Fruit fly (Drosophila melanogaster) Kc167 (cell line): ENCODE data around the gene corto.

Experiments
- Myc ChIP-seq: fragments of >200 bp; optimal IDR thresholded peaks from 2 replicates; lab custom pipeline; 2017; ENCODE audit warnings: missing external identifiers
- Sin3A ChIP-seq: fragments of >200 bp; optimal IDR thresholded peaks from 2 replicates; lab custom pipeline; 2018; ENCODE audit warnings: missing external identifiers
- h ChIP-seq: fragments of >200 bp; optimal IDR thresholded peaks from 3 replicates; lab custom pipeline; 2018; ENCODE audit warnings: missing external identifiers
- insv ChIP-seq: fragments of >200 bp; optimal IDR thresholded peaks from 3 replicates; lab custom pipeline; 2018; ENCODE audit warnings: missing external identifiers
- psq ChIP-seq: fragments of >200 bp; optimal IDR thresholded peaks from 2 replicates; lab custom pipeline; 2017; ENCODE audit warnings: missing external identifiers
- ttk ChIP-seq: sonication (Bioruptor generic); optimal IDR thresholded peaks from 2 replicates; lab custom pipeline; 2017; ENCODE audit warnings: missing external identifiers

Gene corto

DNA sequence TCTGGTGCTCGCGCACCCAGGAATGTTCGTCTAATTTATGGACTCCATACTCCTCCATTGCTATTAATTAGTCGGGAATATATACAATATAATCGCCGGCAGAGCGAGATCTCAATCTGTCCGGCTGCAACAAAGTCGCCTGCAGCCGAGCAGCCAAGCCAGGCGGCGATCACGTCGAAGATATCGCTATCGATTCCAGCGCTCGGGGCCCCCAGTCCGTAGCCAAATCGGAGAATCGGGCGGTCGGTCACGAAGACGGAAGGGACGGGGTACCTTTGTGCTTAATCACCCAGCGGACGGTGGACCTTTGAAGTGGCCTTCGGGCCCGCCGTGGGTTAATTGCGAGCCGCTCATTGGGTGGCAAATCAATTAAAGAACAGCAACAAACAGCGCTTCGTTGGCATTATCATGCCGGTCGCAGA is 21.2 kb downstream of the corto start:
- TF ChIP-seq h (lab: Kevin White, UChicago) = no peak
- no peak for TF ChIP-seq Sin3A (lab: Kevin White, UChicago)
- no peak for TF ChIP-seq insv
- no peak for TF ChIP-seq ttk
- no peak for TF ChIP-seq Myc (lab: Kevin White, UChicago)
- TF ChIP-seq psq (lab: Kevin White, UChicago) = no peak

DNA sequence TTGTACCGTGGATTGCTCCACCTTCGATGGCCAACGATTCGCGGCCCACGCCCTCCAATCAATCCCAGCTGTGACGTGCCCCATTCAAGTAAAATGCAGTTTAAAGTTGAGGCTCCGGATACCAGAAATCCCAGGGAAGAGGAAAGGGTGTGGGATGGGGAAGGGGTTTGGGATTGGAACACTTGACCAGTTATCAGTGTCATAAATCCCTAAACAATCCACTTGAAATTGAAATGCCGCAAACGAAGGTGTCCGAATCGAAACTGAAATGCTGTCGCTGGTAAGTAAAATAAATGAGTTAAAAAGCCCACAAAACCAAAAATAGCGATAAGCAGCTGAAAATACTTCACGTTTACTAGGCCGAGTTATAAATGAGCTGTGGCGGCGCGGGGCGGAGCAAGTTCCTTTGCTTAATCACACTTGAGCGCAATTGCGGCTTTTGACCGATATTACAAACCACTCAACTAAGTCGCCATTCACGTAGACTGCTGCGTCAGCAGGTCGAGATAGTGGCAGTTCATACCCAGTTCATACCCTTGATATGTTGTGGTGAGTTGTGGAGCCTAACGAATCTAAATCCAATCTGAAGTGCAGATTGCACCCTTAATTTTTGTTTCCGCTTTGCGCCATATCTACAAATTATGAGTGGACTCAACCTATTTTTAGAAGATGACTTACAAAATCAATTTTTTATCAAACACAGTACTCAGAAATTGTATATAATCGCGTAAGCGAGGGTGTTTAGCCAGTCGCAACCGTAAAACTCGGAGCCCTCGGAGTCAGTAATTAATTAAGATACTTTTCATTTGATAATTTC is 22.1 kb downstream of the corto start:
- TF ChIP-seq ttk = no peak
- TF ChIP-seq Myc (lab: Kevin White, UChicago) = no peak
- TF ChIP-seq psq (lab: Kevin White, UChicago) = no peak
- no peak for TF ChIP-seq Sin3A (lab: Kevin White, UChicago)
- no peak for TF ChIP-seq h (lab: Kevin White, UChicago)
- no peak for TF ChIP-seq insv

DNA sequence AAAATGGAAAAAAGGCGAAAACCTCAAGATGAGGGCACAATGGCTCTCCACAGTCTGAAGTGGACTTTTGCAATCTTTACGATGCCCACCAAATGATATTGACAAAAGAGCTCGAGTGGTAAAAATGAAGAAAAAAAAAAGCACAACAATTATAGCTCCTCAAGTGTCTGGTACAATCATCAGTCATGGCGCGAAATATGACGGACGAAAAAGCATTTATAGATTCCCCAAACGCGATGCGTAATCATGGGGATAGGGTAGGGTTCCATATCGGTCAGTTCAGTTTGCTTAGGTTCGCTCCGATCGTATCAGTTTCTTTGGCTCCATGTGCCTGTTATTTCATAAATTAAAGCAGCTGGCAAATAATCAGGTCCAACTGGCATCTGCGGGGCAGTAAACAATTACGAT is 23.6 kb downstream of the corto start:
- TF ChIP-seq h (lab: Kevin White, UChicago) (no peak), Myc (lab: Kevin White, UChicago) (no peak), psq (lab: Kevin White, UChicago) (no peak), Sin3A (lab: Kevin White, UChicago) (no peak), insv (no peak), ttk (no peak)

dm6 chr3R:5062502-5062901 is 24.4 kb downstream of the corto start:
- TF ChIP-seq ttk (no peak), h (lab: Kevin White, UChicago) (no peak), Myc (lab: Kevin White, UChicago) (no peak), insv (no peak), psq (lab: Kevin White, UChicago) (no peak), Sin3A (lab: Kevin White, UChicago) (no peak)

- TF ChIP-seq Myc (lab: Kevin White, UChicago) (no peak), Sin3A (lab: Kevin White, UChicago) (no peak), h (lab: Kevin White, UChicago) (no peak), ttk (no peak), insv (no peak), psq (lab: Kevin White, UChicago) (no peak)
Observed at dm6 chr3R:5061340-5061701, 25.6 kb downstream of the corto start.

DNA sequence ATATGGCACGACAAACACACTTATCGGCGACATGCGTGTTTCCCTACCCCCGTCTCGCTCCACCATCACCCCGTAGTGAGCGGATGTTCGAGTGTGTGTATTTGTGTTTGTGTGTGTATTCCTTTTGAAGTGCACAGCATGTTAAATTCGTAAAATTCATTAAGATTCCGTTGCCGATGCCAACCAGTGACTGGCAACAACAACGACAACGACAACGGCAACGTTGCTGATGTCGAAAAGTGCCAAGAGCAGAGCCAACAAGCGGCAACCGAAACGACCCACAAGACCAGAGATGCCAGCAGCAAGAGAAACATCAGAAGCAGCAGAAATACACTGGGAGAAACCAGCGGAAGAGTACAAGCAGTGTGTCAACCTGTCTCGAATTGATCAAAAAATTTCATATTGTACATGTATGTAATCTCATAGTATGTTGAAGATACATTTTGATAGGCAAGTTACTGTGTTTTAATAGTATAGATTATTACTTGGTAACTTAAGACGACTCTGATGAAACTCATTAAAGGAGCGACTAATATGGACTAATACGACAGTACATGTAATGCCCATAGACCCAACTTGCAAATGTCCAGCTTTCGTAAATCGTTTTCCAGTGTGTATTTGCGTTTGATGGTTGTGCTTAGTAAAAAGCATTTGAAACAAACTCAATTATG is 26.1 kb downstream of the corto start:
- no peak for TF ChIP-seq Myc (lab: Kevin White, UChicago)
- TF ChIP-seq ttk = no peak
- no peak for TF ChIP-seq h (lab: Kevin White, UChicago)
- no peak for TF ChIP-seq psq (lab: Kevin White, UChicago)
- no peak for TF ChIP-seq insv
- TF ChIP-seq Sin3A (lab: Kevin White, UChicago) = no peak

- TF ChIP-seq Sin3A (lab: Kevin White, UChicago) = no peak
- no peak for TF ChIP-seq Myc (lab: Kevin White, UChicago)
- no peak for TF ChIP-seq h (lab: Kevin White, UChicago)
- TF ChIP-seq insv = no peak
- no peak for TF ChIP-seq ttk
- TF ChIP-seq psq (lab: Kevin White, UChicago) = no peak
Observed at dm6 chr3R:5060281-5060668, 26.6 kb downstream of the corto start.

DNA sequence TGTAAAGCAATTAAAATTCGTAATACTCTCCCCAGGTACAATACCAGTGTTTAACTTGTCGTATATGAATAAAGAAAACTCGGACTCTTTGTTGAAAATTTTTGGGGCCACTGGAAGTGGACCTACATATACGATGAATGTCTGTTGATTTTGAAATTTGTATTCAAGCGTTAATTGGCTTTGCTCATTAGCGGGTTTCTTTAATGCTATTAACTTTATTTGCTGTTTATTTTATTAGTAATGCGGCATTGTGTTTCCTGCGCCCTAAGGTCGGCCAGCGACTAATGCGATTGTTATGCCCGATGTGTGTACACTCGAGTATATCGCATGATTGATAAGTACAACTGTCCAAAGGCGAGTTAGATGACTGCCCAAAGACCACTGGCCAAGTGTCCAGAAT is 27.6 kb downstream of the corto start:
- TF ChIP-seq Sin3A (lab: Kevin White, UChicago) (no peak), insv (no peak), psq (lab: Kevin White, UChicago) (no peak), ttk (no peak), h (lab: Kevin White, UChicago) (no peak), Myc (lab: Kevin White, UChicago) (no peak)

dm6 chr3R:5058328-5058866 is 28.5 kb downstream of the corto start:
- no peak for TF ChIP-seq psq (lab: Kevin White, UChicago)
- no peak for TF ChIP-seq Sin3A (lab: Kevin White, UChicago)
- TF ChIP-seq insv = no peak
- TF ChIP-seq ttk = no peak
- TF ChIP-seq h (lab: Kevin White, UChicago) = no peak
- no peak for TF ChIP-seq Myc (lab: Kevin White, UChicago)

DNA sequence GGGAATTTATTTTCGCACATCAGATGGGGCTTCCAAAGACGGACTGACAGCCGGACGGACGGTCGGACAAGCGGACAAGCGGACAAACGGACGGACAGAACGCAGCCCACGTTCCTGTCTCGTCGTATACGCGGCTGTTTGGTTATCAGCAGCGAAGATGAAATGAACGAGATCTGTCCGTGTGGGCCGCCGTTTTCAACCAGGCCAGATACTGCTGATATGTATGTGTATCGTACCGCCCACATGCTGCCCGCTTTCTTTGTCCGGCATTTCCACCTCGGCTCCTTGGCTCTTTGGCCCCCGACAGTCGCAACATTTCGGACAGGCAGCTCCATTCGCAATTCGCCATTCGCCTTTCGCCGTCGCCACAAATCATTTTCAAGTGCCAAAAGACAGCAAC is 29.6 kb downstream of the corto start:
- no peak for TF ChIP-seq psq (lab: Kevin White, UChicago)

DNA sequence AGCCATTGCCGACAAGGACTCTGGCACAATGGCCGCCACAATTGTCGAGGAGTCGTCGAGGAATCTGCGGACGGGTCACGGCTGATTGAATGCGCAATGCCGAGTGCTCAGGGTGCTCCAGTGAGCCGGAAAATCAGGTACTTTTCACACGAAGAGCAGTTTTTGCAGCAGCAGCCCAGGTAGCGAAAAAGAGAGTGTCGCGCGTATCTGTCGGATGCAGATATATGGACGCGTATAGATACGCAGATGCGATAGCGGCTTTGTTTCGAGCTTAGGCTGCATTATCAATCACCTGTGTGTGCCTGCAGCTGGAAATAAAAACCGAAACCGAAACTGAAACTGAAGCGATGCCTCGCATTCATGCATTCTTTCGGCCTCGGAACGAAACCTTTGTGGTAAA is 30.9 kb downstream of the corto start:
- TF ChIP-seq ttk = no peak
- no peak for TF ChIP-seq Myc (lab: Kevin White, UChicago)
- TF ChIP-seq h (lab: Kevin White, UChicago) = no peak
- TF ChIP-seq Sin3A (lab: Kevin White, UChicago) = no peak
- TF ChIP-seq psq (lab: Kevin White, UChicago) = no peak
- TF ChIP-seq insv = no peak

DNA sequence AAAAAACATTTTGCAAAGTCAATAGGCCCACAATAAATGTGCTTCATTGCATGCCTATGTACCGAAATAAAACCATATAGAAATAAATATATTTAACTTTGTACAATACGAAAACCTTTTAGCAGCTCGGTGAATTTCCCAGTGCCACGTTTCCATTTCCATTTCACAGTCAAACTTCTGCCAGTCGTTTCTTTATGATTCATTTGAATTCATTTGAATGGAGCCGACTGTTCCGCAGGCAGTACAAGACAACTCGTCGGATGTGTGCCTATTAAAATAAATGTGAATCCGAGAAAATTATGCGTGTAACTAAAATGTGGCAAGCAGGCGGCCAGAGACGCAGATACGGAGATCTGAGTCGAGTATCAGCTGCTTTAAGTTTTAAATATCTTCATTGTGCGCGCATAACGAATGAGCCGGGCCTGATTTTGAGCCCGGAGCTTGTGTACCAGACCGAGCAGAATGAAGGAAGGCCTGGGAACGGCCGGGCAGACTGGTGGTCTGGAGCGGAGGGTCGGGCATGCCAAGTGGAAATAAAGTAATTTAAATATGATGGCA is 31.4 kb downstream of the corto start:
- TF ChIP-seq Sin3A (lab: Kevin White, UChicago) = no peak
- TF ChIP-seq ttk = no peak
- TF ChIP-seq Myc (lab: Kevin White, UChicago) = no peak
- TF ChIP-seq h (lab: Kevin White, UChicago) = no peak
- TF ChIP-seq insv = no peak
- no peak for TF ChIP-seq psq (lab: Kevin White, UChicago)
